Worm (Caenorhabditis elegans): ENCODE results near the gene W03A5.2.

W03A5.2 gene

DNA sequence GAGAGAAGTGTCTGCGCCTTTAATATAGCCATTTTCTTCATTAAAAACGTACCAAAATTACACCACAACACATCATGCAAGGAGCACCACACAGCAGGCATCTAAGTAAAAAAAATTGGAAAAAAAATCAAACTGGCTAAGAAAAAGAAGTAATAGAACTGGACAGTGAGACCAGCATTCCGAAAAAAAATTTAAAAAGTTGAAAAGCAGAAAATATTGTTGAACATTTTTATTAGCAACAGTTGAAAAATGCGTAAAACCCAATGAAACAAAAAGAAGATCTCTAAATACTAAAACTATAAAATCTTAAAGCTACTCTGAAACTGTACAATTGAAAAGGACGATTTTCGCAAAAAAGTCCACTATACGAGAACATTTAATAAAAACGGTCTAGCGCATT is 23.8 kb upstream of the W03A5.2 start, which contains the start of gene Y32H12A.6:
Y32H12A.6 (minus strand) TSS at position 101 of the 400 bp plus-strand sequence.
- TF ChIP-seq spr-1 (tag; optimal IDR thresholded peaks at IDR 0.05) (no peak), F37D6.2 (tag; optimal IDR thresholded peaks at IDR 0.05) (no peak), lin-29 (GFP tag; IDR thresholded peaks at IDR 0.05) (no peak), lin-13 (GFP tag; optimal IDR thresholded peaks at IDR 0.05) (no peak), lin-15B (tag; optimal IDR thresholded peaks at IDR 0.05) (no peak)

DNA sequence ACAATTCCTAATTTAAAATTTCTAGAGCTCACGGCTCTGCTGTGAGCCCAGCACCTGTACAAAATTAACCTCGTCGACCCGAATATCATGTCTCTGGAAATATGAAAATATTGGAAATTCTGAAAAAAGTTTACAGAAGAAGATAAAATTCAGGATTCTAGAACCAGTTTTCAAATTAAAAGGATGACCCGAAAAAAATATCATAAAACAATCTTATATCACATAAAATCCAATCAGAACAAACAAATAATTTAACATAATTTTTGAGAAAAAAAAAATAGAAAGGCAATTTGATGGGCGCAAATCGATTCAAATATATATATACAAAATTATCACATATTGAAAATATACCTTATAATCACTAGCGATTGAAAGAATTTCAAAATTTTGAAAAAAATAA is 20.5 kb upstream of the W03A5.2 start, which contains the start of gene Y32H12A.7:
Y32H12A.7 (minus strand) TSS at position 101 of the 400 bp plus-strand sequence.
- TF ChIP-seq egl-43 (GFP tag; IDR thresholded peaks at IDR 0.05) (no peak), aha-1 (tag) (peak; percentile 72)

DNA sequence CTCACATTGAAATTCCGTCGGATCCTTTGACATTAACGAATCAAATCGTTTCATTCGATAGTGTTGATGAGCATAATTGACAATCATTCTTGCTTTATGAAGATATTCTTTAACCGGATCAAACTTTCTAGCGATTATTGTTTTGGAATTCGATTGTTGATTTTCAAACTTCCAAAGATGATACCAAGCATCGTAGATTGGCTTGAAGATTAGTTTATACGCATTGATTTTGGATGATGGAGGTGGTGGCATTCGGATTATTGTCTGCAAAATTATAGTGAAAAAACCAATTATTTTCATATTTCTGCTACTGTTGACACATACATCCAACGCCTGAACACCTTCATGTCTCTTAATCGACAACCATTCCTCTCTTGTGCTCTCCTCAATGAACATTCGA is 17.7 kb upstream of the W03A5.2 start:
- peak in 1 of 2 experiments; percentile 95 for TF ChIP-seq unc-62 (GFP tag; optimal IDR thresholded peaks at IDR 0.05 in 1 of 2)
- no peak for TF ChIP-seq unc-62 (tag; optimal IDR thresholded peaks at IDR 0.05)
- no peak for TF ChIP-seq jun-1 (tag; optimal IDR thresholded peaks at IDR 0.05)
- TF ChIP-seq mep-1 (tag; optimal IDR thresholded peaks at IDR 0.05), result no peak
- TF ChIP-seq nhr-10 (tag; optimal IDR thresholded peaks at IDR 0.05), result no peak
- no peak for TF ChIP-seq dmd-6 (GFP tag; IDR thresholded peaks at IDR 0.05)
- no peak for TF ChIP-seq D1046.2 (GFP tag; IDR thresholded peaks at IDR 0.05)

DNA sequence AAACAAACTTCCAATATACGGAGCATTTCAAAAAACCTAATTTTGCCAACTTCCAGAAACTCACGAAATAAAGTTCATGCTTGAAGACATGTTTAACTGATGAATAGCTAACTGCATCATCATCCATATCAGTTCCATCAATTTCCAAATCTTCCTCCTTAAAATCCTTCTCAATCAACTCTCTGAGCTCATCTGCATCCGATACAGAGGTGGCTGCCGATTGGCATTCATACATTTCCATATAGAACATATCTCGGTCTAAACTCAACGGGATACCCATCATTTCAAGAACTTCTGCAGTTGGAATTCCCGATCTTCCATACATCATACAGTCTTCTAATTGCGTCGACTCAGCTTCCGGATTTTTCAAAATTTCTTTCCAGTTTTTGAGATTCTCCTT is 16.5 kb upstream of the W03A5.2 start:
- TF ChIP-seq nhr-102 (tag; optimal IDR thresholded peaks at IDR 0.05) (no peak), lin-1 (GFP tag; IDR thresholded peaks at IDR 0.05) (no peak), nhr-6 (tag; optimal IDR thresholded peaks at IDR 0.05) (no peak), nhr-11 (tag; optimal IDR thresholded peaks at IDR 0.05) (no peak), aha-1 (tag) (peak; percentile 65), nhr-77 (tag; optimal IDR thresholded peaks at IDR 0.05) (no peak), T26A8.4 (GFP tag; IDR thresholded peaks at IDR 0.05) (no peak), unc-62 (GFP tag; optimal IDR thresholded peaks at IDR 0.05 in 1 of 2) (peak in 1 of 2 experiments; percentile 81), unc-62 (tag; optimal IDR thresholded peaks at IDR 0.05) (no peak), dve-1 (tag; optimal IDR thresholded peaks at IDR 0.05; ENCODE audit: insufficient read depth) (no peak)

DNA sequence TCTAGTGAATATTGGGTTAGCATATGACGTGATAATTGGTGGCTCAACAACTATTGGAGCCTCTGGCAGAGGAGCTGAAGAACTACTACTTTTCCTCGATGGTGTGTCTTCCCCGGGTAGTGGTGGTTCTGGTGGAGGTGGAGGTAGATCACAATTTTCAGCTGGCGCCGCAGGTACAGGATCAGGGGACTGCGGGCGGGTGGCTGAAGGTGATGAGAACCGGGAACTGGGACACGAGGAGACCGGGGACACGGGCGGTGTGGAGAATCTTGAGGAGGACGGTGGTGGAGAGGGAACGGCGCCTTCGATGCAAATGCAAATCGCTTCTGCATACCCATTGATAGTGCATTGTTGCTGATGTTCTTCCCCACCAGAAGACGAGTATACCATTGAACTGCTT is 10.1 kb upstream of the W03A5.2 start:
- TF ChIP-seq set-16 (GFP tag; IDR thresholded peaks at IDR 0.05), result peak; percentile 88
- no peak for TF ChIP-seq lir-3 (tag; optimal IDR thresholded peaks at IDR 0.05)

DNA sequence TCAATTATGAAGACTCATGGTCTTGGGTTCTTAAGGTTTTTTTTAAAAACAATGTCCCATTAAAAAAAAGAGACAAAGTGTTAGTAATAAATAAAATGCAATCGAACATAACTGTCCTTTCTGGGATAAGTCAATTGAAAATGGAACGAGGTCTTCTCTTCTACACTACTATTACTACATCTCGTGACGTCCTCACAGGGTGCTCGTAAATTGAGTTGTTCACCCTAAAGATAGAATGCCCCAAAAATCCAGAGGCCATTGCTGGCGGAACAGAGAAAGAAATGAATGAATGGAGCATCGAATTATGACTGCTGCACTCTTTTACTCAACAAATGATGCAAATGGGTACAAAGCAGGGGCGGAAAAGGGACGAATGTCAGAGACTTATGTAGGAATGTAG is 3.4 kb upstream of the W03A5.2 start:
- no peak for TF ChIP-seq lin-1 (GFP tag; IDR thresholded peaks at IDR 0.05)

DNA sequence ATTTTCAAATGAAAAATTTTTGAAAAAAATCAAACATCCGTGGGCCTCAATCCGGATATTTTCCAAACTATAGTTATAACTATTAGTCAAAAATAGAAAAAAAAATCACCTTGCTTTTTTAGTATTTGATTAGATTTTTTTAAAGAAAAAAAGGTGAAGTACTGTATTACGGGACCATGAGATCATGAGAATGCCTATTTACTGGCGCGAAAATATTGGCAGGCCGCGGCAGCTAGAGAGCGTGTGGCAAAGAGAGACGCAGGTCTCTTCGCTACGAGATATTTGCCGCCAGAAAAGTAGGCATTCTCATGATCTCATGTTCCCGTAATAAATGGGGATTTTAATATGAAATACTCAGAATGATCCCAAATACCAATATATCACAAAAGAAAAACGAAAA is 836 bp upstream of the W03A5.2 start:
- TF ChIP-seq nhr-41 (GFP tag; IDR thresholded peaks at IDR 0.05), result no peak
- TF ChIP-seq dmd-9 (GFP tag; IDR thresholded peaks at IDR 0.05), result no peak
- peak in 1 of 2 experiments; percentile 85 for TF ChIP-seq unc-62 (GFP tag; optimal IDR thresholded peaks at IDR 0.05 in 1 of 2)
- no peak for TF ChIP-seq unc-62 (tag; optimal IDR thresholded peaks at IDR 0.05)

DNA sequence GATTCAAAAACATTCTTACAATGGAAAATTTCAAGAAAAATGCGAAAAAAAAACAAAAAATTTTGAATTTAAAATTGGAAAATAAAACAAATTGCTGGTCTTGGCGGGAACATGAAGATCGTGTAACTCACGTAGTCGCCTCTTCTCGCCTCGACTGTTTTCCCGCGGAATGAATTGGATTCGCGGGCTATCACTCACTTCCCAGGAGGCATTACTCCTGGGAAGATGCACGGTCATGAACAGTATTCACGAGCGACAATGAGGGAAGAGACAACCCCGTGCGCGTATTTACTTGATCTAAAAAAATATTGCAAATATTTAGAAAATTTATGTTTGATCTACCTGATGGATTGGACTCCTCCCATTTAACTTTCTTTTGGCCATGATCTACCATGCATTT is 480 bp downstream of the W03A5.2 start:
- TF ChIP-seq dpl-1 (GFP tag; optimal IDR thresholded peaks at IDR 0.05), result no peak
- peak; percentile 28 for TF ChIP-seq aha-1 (tag)

DNA sequence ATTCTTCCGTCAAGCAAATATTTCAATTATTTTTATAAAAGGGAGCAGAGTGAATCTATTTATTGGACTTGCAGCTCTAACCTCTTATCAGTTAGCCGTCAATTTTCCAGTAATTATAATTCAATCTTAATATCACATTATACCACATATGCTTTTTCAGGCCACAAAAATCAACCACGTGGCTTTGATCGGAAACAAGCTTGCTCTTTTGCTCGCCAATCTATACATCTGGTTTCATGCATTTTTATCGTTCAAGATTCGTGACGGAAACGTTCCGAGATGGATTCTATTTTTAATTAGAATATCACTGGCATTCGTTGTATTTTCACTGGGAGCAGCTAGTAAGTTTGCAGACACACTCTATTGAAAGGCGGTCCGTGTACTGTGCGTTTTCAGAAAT is 1.2 kb downstream of the W03A5.2 start:
- TF ChIP-seq fkh-10 (GFP tag; optimal IDR thresholded peaks at IDR 0.05), result no peak
- TF ChIP-seq ceh-62 (tag; optimal IDR thresholded peaks at IDR 0.05), result no peak
- peak in 1 of 2 experiments; percentile 51 for TF ChIP-seq unc-62 (GFP tag; optimal IDR thresholded peaks at IDR 0.05 in 1 of 2)
- no peak for TF ChIP-seq unc-62 (tag; optimal IDR thresholded peaks at IDR 0.05)
- TF ChIP-seq aha-1 (tag), result peak; percentile 17
- no peak for TF ChIP-seq ctbp-1 (GFP tag; IDR thresholded peaks at IDR 0.05)
- TF ChIP-seq ces-1 (GFP tag; optimal IDR thresholded peaks at IDR 0.05), result no peak
- TF ChIP-seq skn-1 (tag; optimal IDR thresholded peaks at IDR 0.05), result no peak
- TF ChIP-seq hlh-11 (tag; optimal IDR thresholded peaks at IDR 0.05), result no peak
- TF ChIP-seq T26A8.4 (GFP tag; IDR thresholded peaks at IDR 0.05), result no peak
- no peak for TF ChIP-seq duxl-1 (tag; optimal IDR thresholded peaks at IDR 0.05; ENCODE audit: poor library complexity)
- TF ChIP-seq egl-27 (tag; optimal IDR thresholded peaks at IDR 0.05), result no peak
